Worm (Caenorhabditis elegans) whole organism, L2 larva: Measurements from ENCODE around the gene F38B7.2.

Experiments used
- F13H6.1 ChIP-seq: sonication (generic microtip); optimal IDR thresholded peaks from 2 replicates; lab custom pipeline; 2016; ENCODE audit warnings: missing genetic modification characterization, missing compliant biosample characterization
- R02D3.7 ChIP-seq: fragments of 150-350 bp; optimal IDR thresholded peaks from 2 replicates; lab custom pipeline; 2014; ENCODE audit warnings: missing biosample characterization, missing genetic modification characterization
- fos-1 ChIP-seq: fragments of 150-350 bp; optimal IDR thresholded peaks from 2 replicates; lab custom pipeline; 2014; ENCODE audit warnings: missing biosample characterization, missing genetic modification characterization
- nhr-12 ChIP-seq: fragments of 150-350 bp; optimal IDR thresholded peaks from 2 replicates; lab custom pipeline; 2014; ENCODE audit warnings: missing biosample characterization, missing genetic modification characterization
- unc-39 ChIP-seq: fragments of 150-350 bp; optimal IDR thresholded peaks from 2 replicates; lab custom pipeline; 2014; ENCODE audit warnings: missing biosample characterization, missing genetic modification characterization
- zag-1 ChIP-seq: fragments of 150-350 bp; optimal IDR thresholded peaks from 2 replicates; lab custom pipeline; 2014; ENCODE audit warnings: missing biosample characterization, missing genetic modification characterization
- ztf-11 ChIP-seq: sonication (generic microtip); optimal IDR thresholded peaks from 2 replicates; lab custom pipeline; 2017; ENCODE audit warnings: missing biosample characterization, missing genetic modification characterization

- TF ChIP-seq zag-1 (no peak), R02D3.7 (tag; lab: Kevin White, UChicago) (no peak), F13H6.1 (tag; lab: Kevin White, UChicago) (no peak), fos-1 (tag; lab: Kevin White, UChicago) (no peak), unc-39 (tag; lab: Kevin White, UChicago) (no peak), nhr-12 (no peak), ztf-11 (tag; lab: Kevin White, UChicago) (no peak)
Measured at ce11 chrV:11552379-11552778, 8.6 kb downstream of the F38B7.2 start, which contains the start of gene srx-85.
